Fruit fly (Drosophila melanogaster) whole organism, embryonic: Measurements from ENCODE around the gene CG10651.

Experiments
- Abd-B ChIP-seq: fragments of 200-800 bp; sonication (Bioruptor generic); optimal IDR thresholded peaks from 2 replicates; lab custom pipeline; 2018; ENCODE audit warnings: missing biosample characterization, mild to moderate bottlenecking, missing genetic modification characterization, moderate library complexity
- Asciz ChIP-seq: fragments of 200-800 bp; sonication (Bioruptor generic); optimal IDR thresholded peaks from 2 replicates; lab custom pipeline; 2017; ENCODE audit warnings: missing biosample characterization, mild to moderate bottlenecking, missing genetic modification characterization, missing genetic modification reagents
- Bgb ChIP-seq: fragments of 200-800 bp; sonication (Bioruptor generic); IDR thresholded peaks from 2 replicates; pipeline ENCODE4 v1.3.6; 2022; ENCODE audit warnings: missing biosample characterization, missing genetic modification characterization; ENCODE audit not compliant: partially characterized antibody
- CG10209 ChIP-seq: fragments of 200-800 bp; sonication (Bioruptor generic); optimal IDR thresholded peaks from 3 replicates; lab custom pipeline; 2017; ENCODE audit warnings: missing biosample characterization, mild to moderate bottlenecking, missing genetic modification characterization, missing genetic modification reagents
- CG10979 ChIP-seq: fragments of 200-800 bp; sonication (Bioruptor generic); optimal IDR thresholded peaks from 2 replicates; lab custom pipeline; 2018; ENCODE audit warnings: missing biosample characterization, mild to moderate bottlenecking, missing genetic modification characterization, moderate library complexity
- CG11504 ChIP-seq: fragments of 200-800 bp; sonication (Bioruptor generic); optimal IDR thresholded peaks from 3 replicates; lab custom pipeline; 2019; ENCODE audit warnings: missing biosample characterization, mild to moderate bottlenecking, missing genetic modification characterization, moderate library complexity
- CG11696 ChIP-seq: fragments of 200-800 bp; sonication (Bioruptor generic); IDR thresholded peaks from 2 replicates; pipeline ENCODE4 v1.3.6; 2022; ENCODE audit warnings: missing biosample characterization, missing genetic modification characterization
- CG16779 ChIP-seq: fragments of 200-800 bp; sonication (Bioruptor generic); IDR thresholded peaks from 2 replicates; pipeline ENCODE4 v1.3.6; 2022; ENCODE audit warnings: missing biosample characterization, missing genetic modification characterization
- CG16815 ChIP-seq: fragments of 200-800 bp; sonication (Bioruptor generic); optimal IDR thresholded peaks from 3 replicates; lab custom pipeline; 2017; ENCODE audit warnings: missing biosample characterization, mild to moderate bottlenecking, missing genetic modification characterization
- CG16863 ChIP-seq: fragments of 200-800 bp; sonication (Bioruptor generic); optimal IDR thresholded peaks from 3 replicates; lab custom pipeline; 2016; ENCODE audit warnings: missing biosample characterization, missing genetic modification characterization
- CG17802 ChIP-seq: fragments of 200-800 bp; sonication (Bioruptor generic); optimal IDR thresholded peaks from 2 replicates; lab custom pipeline; 2018; ENCODE audit warnings: missing biosample characterization, mild to moderate bottlenecking, missing genetic modification characterization, moderate library complexity
- CG18476 ChIP-seq: fragments of 200-800 bp; sonication (Bioruptor generic); optimal IDR thresholded peaks from 2 replicates; lab custom pipeline; 2016; ENCODE audit warnings: missing biosample characterization, mild to moderate bottlenecking, missing genetic modification characterization
- CG2712 ChIP-seq: fragments of 200-800 bp; optimal IDR thresholded peaks from 3 replicates; lab custom pipeline; 2019; ENCODE audit warnings: missing biosample characterization, mild to moderate bottlenecking, missing genetic modification characterization, moderate library complexity
- CG30403 ChIP-seq: fragments of 200-800 bp; sonication (Bioruptor generic); optimal IDR thresholded peaks from 3 replicates; lab custom pipeline; 2016; ENCODE audit warnings: missing biosample characterization, missing genetic modification characterization
- CG31224 ChIP-seq: fragments of 200-800 bp; sonication (Bioruptor generic); IDR thresholded peaks from 2 replicates; pipeline ENCODE4 v1.3.6; 2022; ENCODE audit warnings: missing biosample characterization, missing genetic modification characterization
- CG31388 ChIP-seq: fragments of 200-800 bp; sonication (Bioruptor generic); optimal IDR thresholded peaks from 2 replicates; lab custom pipeline; 2016; ENCODE audit warnings: missing biosample characterization, missing genetic modification characterization
- CG32532 ChIP-seq: fragments of 200-800 bp; sonication (Bioruptor generic); IDR thresholded peaks from 2 replicates; pipeline ENCODE4 v1.3.6; 2022; ENCODE audit warnings: missing biosample characterization, missing genetic modification characterization
- CG9727 ChIP-seq: fragments of 200-800 bp; sonication (Bioruptor generic); optimal IDR thresholded peaks from 3 replicates; lab custom pipeline; 2017; ENCODE audit warnings: missing biosample characterization, mild to moderate bottlenecking, missing genetic modification characterization
- CG9797 ChIP-seq: fragments of 200-800 bp; sonication (Bioruptor generic); optimal IDR thresholded peaks from 3 replicates; lab custom pipeline; 2018; ENCODE audit warnings: missing biosample characterization, mild to moderate bottlenecking, missing genetic modification characterization
- CTCF ChIP-seq: fragments of 200-800 bp; sonication (Bioruptor generic); optimal IDR thresholded peaks from 2 replicates; lab custom pipeline; 2017; ENCODE audit warnings: missing biosample characterization, mild to moderate bottlenecking, missing genetic modification characterization, moderate library complexity
- D19B ChIP-seq: fragments of 200-800 bp; sonication (Bioruptor generic); optimal IDR thresholded peaks from 2 replicates; lab custom pipeline; 2017; ENCODE audit warnings: missing biosample characterization, mild to moderate bottlenecking, missing genetic modification characterization
- Dref ChIP-seq: fragments of 200-800 bp; sonication (Bioruptor generic); IDR thresholded peaks from 2 replicates; pipeline ENCODE4 v1.3.6; 2022; ENCODE audit warnings: missing biosample characterization, missing genetic modification characterization
- Fer1 ChIP-seq: fragments of 200-800 bp; sonication (Bioruptor generic); optimal IDR thresholded peaks from 2 replicates; lab custom pipeline; 2017; ENCODE audit warnings: missing biosample characterization, mild to moderate bottlenecking, missing genetic modification characterization
- Hey ChIP-seq: fragments of 200-800 bp; sonication (Bioruptor generic); optimal IDR thresholded peaks from 3 replicates; lab custom pipeline; 2018; ENCODE audit warnings: missing biosample characterization, mild to moderate bottlenecking, missing genetic modification characterization
- Mes4 ChIP-seq: fragments of 200-800 bp; sonication (Bioruptor generic); optimal IDR thresholded peaks from 2 replicates; lab custom pipeline; 2016; ENCODE audit warnings: missing biosample characterization, missing genetic modification characterization
- NK7.1 ChIP-seq: fragments of 200-800 bp; sonication (Bioruptor generic); optimal IDR thresholded peaks from 3 replicates; lab custom pipeline; 2016; ENCODE audit warnings: missing biosample characterization, missing genetic modification characterization
- Neu2 ChIP-seq: fragments of 200-800 bp; sonication (Bioruptor generic); optimal IDR thresholded peaks from 3 replicates; lab custom pipeline; 2016; ENCODE audit warnings: missing biosample characterization, missing genetic modification characterization, borderline replicate concordance
- Rfx ChIP-seq: fragments of 200-800 bp; sonication (Bioruptor generic); IDR thresholded peaks from 2 replicates; pipeline ENCODE4 v1.3.6; 2022; ENCODE audit warnings: missing biosample characterization, missing genetic modification characterization
- Sox100B ChIP-seq: fragments of 200-800 bp; sonication (Bioruptor generic); optimal IDR thresholded peaks from 3 replicates; lab custom pipeline; 2018; ENCODE audit warnings: missing biosample characterization, mild to moderate bottlenecking, missing genetic modification characterization
- az2 ChIP-seq: fragments of 200-800 bp; sonication (Bioruptor generic); optimal IDR thresholded peaks from 3 replicates; lab custom pipeline; 2016; ENCODE audit warnings: missing biosample characterization, missing genetic modification characterization
- bcd ChIP-seq: fragments of 200-800 bp; sonication (Bioruptor generic); optimal IDR thresholded peaks from 2 replicates; lab custom pipeline; 2017; ENCODE audit warnings: missing biosample characterization, mild to moderate bottlenecking, missing genetic modification characterization
- caup ChIP-seq: fragments of 200-800 bp; sonication (Bioruptor generic); optimal IDR thresholded peaks from 3 replicates; lab custom pipeline; 2017; ENCODE audit warnings: missing biosample characterization, mild to moderate bottlenecking, missing genetic modification characterization, moderate library complexity; ENCODE audit not compliant: severe bottlenecking
- fru ChIP-seq: fragments of >200 bp; optimal IDR thresholded peaks from 2 replicates; lab custom pipeline; 2017
- jumu ChIP-seq: fragments of 200-800 bp; sonication (Bioruptor generic); optimal IDR thresholded peaks from 3 replicates; lab custom pipeline; 2016; ENCODE audit warnings: missing biosample characterization, missing genetic modification characterization
- kah ChIP-seq: fragments of 200-800 bp; sonication (Bioruptor generic); optimal IDR thresholded peaks from 2 replicates; lab custom pipeline; 2018; ENCODE audit warnings: missing biosample characterization, mild to moderate bottlenecking, missing genetic modification characterization
- kni ChIP-seq: fragments of 200-800 bp; sonication (Bioruptor generic); optimal IDR thresholded peaks from 3 replicates; lab custom pipeline; 2017; ENCODE audit warnings: mild to moderate bottlenecking, missing biosample characterization, missing genetic modification reagents, missing genetic modification characterization
- lbe ChIP-seq: fragments of 200-800 bp; sonication (Bioruptor generic); optimal IDR thresholded peaks from 2 replicates; lab custom pipeline; 2016; ENCODE audit warnings: missing biosample characterization, mild to moderate bottlenecking, missing genetic modification characterization
- nau ChIP-seq: fragments of 200-800 bp; sonication (Bioruptor generic); optimal IDR thresholded peaks from 3 replicates; lab custom pipeline; 2017; ENCODE audit warnings: missing biosample characterization, mild to moderate bottlenecking, missing genetic modification characterization, missing genetic modification reagents
- nerfin-2 ChIP-seq: fragments of 200-800 bp; sonication (Bioruptor generic); IDR thresholded peaks from 2 replicates; pipeline ENCODE4 v1.3.6; 2022; ENCODE audit warnings: missing biosample characterization, missing genetic modification characterization; ENCODE audit not compliant: partially characterized antibody
- odd ChIP-seq: fragments of 200-800 bp; sonication (Bioruptor generic); optimal IDR thresholded peaks from 2 replicates; lab custom pipeline; 2017; ENCODE audit warnings: missing biosample characterization, mild to moderate bottlenecking, missing genetic modification characterization
- phol ChIP-seq: fragments of 200-800 bp; sonication (Bioruptor generic); optimal IDR thresholded peaks from 3 replicates; lab custom pipeline; 2018; ENCODE audit warnings: missing biosample characterization, mild to moderate bottlenecking, missing genetic modification characterization, moderate library complexity
- prd ChIP-seq, 3 experiments: fragments of >200 bp in 2 of 3; fragments of 200-800 bp in 1 of 3; sonication (Bioruptor generic) in 1 of 3; optimal IDR thresholded peaks in 2 of 3; IDR thresholded peaks in 1 of 3; 2 replicates in 2 of 3; 3 replicates in 1 of 3; pipeline versions ENCODE4 v1.3.6 to Lab custom; 2017 to 2022; ENCODE audit warnings: missing biosample characterization in 1 of 3, missing genetic modification characterization in 1 of 3
- pzg ChIP-seq: fragments of 200-800 bp; sonication (Bioruptor generic); optimal IDR thresholded peaks from 3 replicates; lab custom pipeline; 2018; ENCODE audit warnings: missing biosample characterization, mild to moderate bottlenecking, missing genetic modification characterization, moderate library complexity
- rib ChIP-seq: fragments of 200-800 bp; sonication (Bioruptor generic); IDR thresholded peaks from 2 replicates; pipeline ENCODE4 v1.3.6; 2022; ENCODE audit warnings: missing biosample characterization, missing genetic modification characterization
- sisA ChIP-seq: fragments of 200-800 bp; sonication (Bioruptor generic); IDR thresholded peaks from 2 replicates; pipeline ENCODE4 v1.3.6; 2022; ENCODE audit warnings: missing biosample characterization, missing genetic modification characterization
- slbo ChIP-seq: fragments of 200-800 bp; sonication (Bioruptor generic); IDR thresholded peaks from 2 replicates; pipeline ENCODE4 v1.3.6; 2022; ENCODE audit warnings: missing biosample characterization, missing genetic modification characterization
- stwl ChIP-seq: fragments of 200-800 bp; sonication (Bioruptor generic); optimal IDR thresholded peaks from 3 replicates; lab custom pipeline; 2018; ENCODE audit warnings: missing biosample characterization, mild to moderate bottlenecking, missing genetic modification characterization, moderate library complexity
- sug ChIP-seq: fragments of 200-800 bp; optimal IDR thresholded peaks from 2 replicates; lab custom pipeline; 2019; ENCODE audit warnings: missing biosample characterization, mild to moderate bottlenecking, missing genetic modification characterization, moderate library complexity
- tap ChIP-seq: fragments of 200-800 bp; optimal IDR thresholded peaks from 3 replicates; lab custom pipeline; 2019; ENCODE audit warnings: missing biosample characterization, mild to moderate bottlenecking, missing genetic modification characterization, moderate library complexity
- z ChIP-seq: fragments of 200-800 bp; sonication (Bioruptor generic); IDR thresholded peaks from 3 replicates; pipeline ENCODE4 v1.3.6; 2022; ENCODE audit warnings: missing biosample characterization, missing genetic modification characterization

CG10651 gene

DNA sequence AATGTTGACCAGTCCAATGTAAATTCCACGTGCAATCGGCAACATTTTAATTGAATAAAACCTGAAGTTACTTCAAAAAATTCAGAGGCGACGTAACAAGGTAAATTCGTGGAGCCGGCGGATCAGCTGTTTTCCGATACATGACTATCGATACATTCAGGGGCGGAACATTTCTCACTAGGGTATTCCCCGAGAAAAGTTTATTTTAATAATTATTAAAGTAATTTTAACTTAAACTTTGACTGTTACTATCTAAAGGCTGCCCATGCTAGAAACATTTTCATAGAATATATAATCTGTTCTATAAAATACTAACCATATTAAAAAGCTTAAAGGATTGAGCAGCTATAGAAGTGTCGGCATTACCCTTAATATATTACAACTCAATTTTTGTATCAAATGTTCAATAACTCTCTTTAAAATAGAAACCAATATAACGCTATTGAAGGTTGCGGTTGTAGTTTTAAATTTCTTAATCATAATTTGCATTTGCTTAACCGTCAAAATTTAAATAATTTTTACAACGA lies 37.6 kb downstream of the CG10651 start, which contains the start of the genes mRpS18B and Kua (continued):
- peak; percentile 85 for TF ChIP-seq Rfx (GFP tag; lab: Robert Waterston, UW)
- no peak for TF ChIP-seq kni
- TF ChIP-seq CG16815 (GFP tag; lab: Kevin White, UChicago) = no peak
- no peak for TF ChIP-seq nau
- no peak for TF ChIP-seq Mes4 (GFP tag; lab: Kevin White, UChicago)
- TF ChIP-seq Neu2 = no peak
- peak; percentile 26 for TF ChIP-seq Fer1
- no peak for TF ChIP-seq z (GFP tag; lab: Robert Waterston, UW)
- peak; percentile 84 for TF ChIP-seq slbo (GFP tag; lab: Robert Waterston, UW)
- TF ChIP-seq lbe (GFP tag; lab: Kevin White, UChicago) = no peak
- TF ChIP-seq bcd (GFP tag; lab: Kevin White, UChicago) = peak; percentile 62
- peak; percentile 70 for TF ChIP-seq CG2712
- TF ChIP-seq CG10979 (tag; lab: Kevin White, UChicago) = peak; percentile 52
- no peak for TF ChIP-seq odd (GFP tag; lab: Kevin White, UChicago)
- TF ChIP-seq CG16863 = peak; percentile 35
- peak; percentile 28 for TF ChIP-seq caup
- TF ChIP-seq Abd-B (GFP tag; lab: Kevin White, UChicago) = peak; percentile 32
- TF ChIP-seq kah = peak; percentile 47
- TF ChIP-seq D19B (GFP tag; lab: Kevin White, UChicago) = no peak
- peak; percentile 70 for TF ChIP-seq CG11504 (tag; lab: Kevin White, UChicago)
- TF ChIP-seq Bgb (GFP tag; lab: Robert Waterston, UW) = peak; percentile 70
- TF ChIP-seq sug = peak; percentile 67
- peak; percentile 17; the same call in 1 of the 2 replicates for TF ChIP-seq rib
- peak; percentile 57 for TF ChIP-seq az2 (GFP tag; lab: Kevin White, UChicago)
- TF ChIP-seq sisA (GFP tag; lab: Robert Waterston, UW) = peak; percentile 64; the same call in 1 of the 2 replicates
- TF ChIP-seq CG9727 (GFP tag; lab: Kevin White, UChicago) = peak; percentile 18
- TF ChIP-seq phol = peak; percentile 50
- TF ChIP-seq Asciz (GFP tag; lab: Kevin White, UChicago) = no peak
- no peak for TF ChIP-seq CG31224 (GFP tag; lab: Robert Waterston, UW)
- TF ChIP-seq CG32532 (GFP tag; lab: Robert Waterston, UW) = peak; percentile 63
- no peak for TF ChIP-seq CG31388 (GFP tag; lab: Kevin White, UChicago)
- TF ChIP-seq pzg = peak; percentile 48
- no peak for TF ChIP-seq prd (optimal IDR thresholded peaks at IDR 0.05; lab: Kevin White, UChicago)
- TF ChIP-seq prd (GFP tag; IDR thresholded peaks at IDR 0.05; lab: Robert Waterston, UW) = peak; percentile 72
- no peak for TF ChIP-seq Hey (tag; lab: Kevin White, UChicago)
- TF ChIP-seq CG16779 (GFP tag; lab: Robert Waterston, UW) = no peak
- peak; percentile 63 for TF ChIP-seq CG30403
- no peak for TF ChIP-seq fru (lab: Kevin White, UChicago)
- TF ChIP-seq CG11696 (GFP tag; lab: Robert Waterston, UW) = no peak
- TF ChIP-seq NK7.1 (GFP tag; lab: Kevin White, UChicago) = no peak
- TF ChIP-seq CG18476 (GFP tag; lab: Kevin White, UChicago) = peak; percentile 45
- no peak for TF ChIP-seq stwl
- no peak for TF ChIP-seq jumu (GFP tag; lab: Kevin White, UChicago)
- TF ChIP-seq CG9797 (GFP tag; lab: Kevin White, UChicago) = no peak
- peak; percentile 9 for TF ChIP-seq CG17802 (tag; lab: Kevin White, UChicago)
- TF ChIP-seq nerfin-2 (GFP tag; lab: Robert Waterston, UW) = no peak
- TF ChIP-seq Dref (GFP tag; lab: Robert Waterston, UW) = peak; percentile 76
- no peak for TF ChIP-seq CTCF (GFP tag; lab: Kevin White, UChicago)
- peak; percentile 62 for TF ChIP-seq Sox100B
- TF ChIP-seq CG10209 (GFP tag; lab: Kevin White, UChicago) = peak; percentile 12
- TF ChIP-seq tap (tag; lab: Kevin White, UChicago) = peak; percentile 29
